Fruit fly (Drosophila melanogaster): ENCODE measurements around the gene Ilp2.

Ilp2 gene

dm6 chr3L:9847420-9847977, 48.0 kb downstream of the Ilp2 start (continued):
- peak; percentile 75 for TF ChIP-seq abd-A (tag; optimal IDR thresholded peaks at IDR 0.05)
- TF ChIP-seq ash1 (GFP tag; optimal IDR thresholded peaks at IDR 0.05) = no peak
- no peak for TF ChIP-seq grn (GFP tag; optimal IDR thresholded peaks at IDR 0.05)
- TF ChIP-seq CG17328 (GFP tag; IDR thresholded peaks at IDR 0.05) = no peak
- no peak for TF ChIP-seq aop (GFP tag; IDR thresholded peaks at IDR 0.05)
- TF ChIP-seq CG4424 (GFP tag; optimal IDR thresholded peaks at IDR 0.05) = peak; percentile 30
- no peak for TF ChIP-seq zf30C (GFP tag; optimal IDR thresholded peaks at IDR 0.05)
- TF ChIP-seq CG17802 (tag; optimal IDR thresholded peaks at IDR 0.05) = no peak

DNA sequence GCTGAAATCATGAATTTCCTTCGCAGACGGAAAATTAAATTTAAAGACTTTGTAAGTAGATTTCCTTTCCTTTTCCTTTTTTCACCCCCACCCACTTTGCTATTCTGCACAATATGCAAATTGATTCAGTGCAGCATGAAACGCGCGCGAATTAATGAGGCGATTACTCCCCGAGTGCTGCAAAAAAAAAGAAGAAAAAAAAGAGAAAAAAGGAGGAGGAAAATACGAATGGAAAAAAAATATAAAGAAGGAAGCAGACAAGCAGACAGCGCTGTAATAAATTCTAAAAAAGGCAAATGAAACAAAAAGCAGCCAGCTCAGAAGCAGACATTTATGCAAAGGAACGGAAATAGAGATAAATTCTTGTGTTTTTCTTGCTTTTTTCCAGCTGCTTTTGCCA, 49.2 kb downstream of the Ilp2 start:
- TF ChIP-seq Nf-YB (GFP tag; optimal IDR thresholded peaks at IDR 0.05) (no peak), Drgx (GFP tag; IDR thresholded peaks at IDR 0.05) (peak; percentile 58), sqz (GFP tag; optimal IDR thresholded peaks at IDR 0.05) (peak; percentile 4), Hr39 (optimal IDR thresholded peaks at IDR 0.05) (peak; percentile 65), rib (GFP tag; IDR thresholded peaks at IDR 0.05) (no peak), nom (GFP tag; optimal IDR thresholded peaks at IDR 0.05) (peak; percentile 96), CG5180 (GFP tag; optimal IDR thresholded peaks at IDR 0.05) (no peak), lbe (GFP tag; optimal IDR thresholded peaks at IDR 0.05) (no peak), jigr1 (GFP tag; IDR thresholded peaks at IDR 0.05) (no peak), bsh (GFP tag; optimal IDR thresholded peaks at IDR 0.05) (peak in 1 of 2 experiments; percentile 95), chinmo (GFP tag; IDR thresholded peaks at IDR 0.05; ENCODE audit: partially characterized antibody) (no peak), vvl (GFP tag; IDR thresholded peaks at IDR 0.05) (no peak), CG10654 (GFP tag; optimal IDR thresholded peaks at IDR 0.05) (no peak)
